Worm (Caenorhabditis elegans) whole organism, L4 larva: ENCODE data around the gene fcho-1.
A peak's percentile ranks its signal among the peaks of the same experiment; 100 is the strongest.

Experiments used
- D1046.2 ChIP-seq: fragments of 200-800 bp; sonication (Bioruptor generic); IDR thresholded peaks from 2 replicates; pipeline ENCODE4 v1.3.6; 2022; ENCODE audit warnings: missing genetic modification characterization, missing compliant biosample characterization
- T20F7.1 ChIP-seq: fragments of 200-800 bp; sonication (Bioruptor generic); optimal IDR thresholded peaks from 2 replicates; lab custom pipeline; 2018; ENCODE audit warnings: mild to moderate bottlenecking, missing genetic modification characterization, missing compliant biosample characterization
- T26A8.4 ChIP-seq: fragments of 200-800 bp; sonication (Bioruptor generic); IDR thresholded peaks from 2 replicates; pipeline ENCODE4 v1.3.6; 2022; ENCODE audit warnings: missing genetic modification characterization, missing compliant biosample characterization
- Y105C5A.15 ChIP-seq: fragments of 200-800 bp; sonication (Bioruptor generic); IDR thresholded peaks from 2 replicates; pipeline ENCODE4 v1.3.6; 2022; ENCODE audit warnings: missing genetic modification characterization, missing compliant biosample characterization
- ZK546.5 ChIP-seq, 2 experiments: sonication (generic microtip); optimal IDR thresholded peaks; 2 replicates each; lab custom pipeline; 2017; ENCODE audit warnings: missing biosample characterization in 2 of 2, missing genetic modification characterization in 2 of 2
- aly-2 ChIP-seq: sonication (generic microtip); optimal IDR thresholded peaks from 2 replicates; lab custom pipeline; 2018; ENCODE audit warnings: missing biosample characterization, missing genetic modification characterization
- ama-1 ChIP-seq: fragments of 150-350 bp; optimal IDR thresholded peaks from 2 replicates; lab custom pipeline; 2014; ENCODE audit warnings: inconsistent platforms, mixed read lengths
- arid-1 ChIP-seq: fragments of 200-800 bp; sonication (Bioruptor generic); conservative IDR thresholded peaks from 2 replicates; pipeline ENCODE4 v1.3.6; 2022; ENCODE audit warnings: missing genetic modification reagents, missing genetic modification characterization, missing compliant biosample characterization
- ceh-20 ChIP-seq: fragments of 200-800 bp; sonication (Bioruptor generic); IDR thresholded peaks from 2 replicates; pipeline ENCODE4 v1.3.6; 2022; ENCODE audit warnings: missing genetic modification reagents, missing genetic modification characterization, missing compliant biosample characterization
- ctbp-1 ChIP-seq: fragments of 200-800 bp; sonication (Bioruptor generic); IDR thresholded peaks from 2 replicates; pipeline ENCODE4 v1.3.6; 2022; ENCODE audit warnings: missing genetic modification reagents, missing genetic modification characterization, missing compliant biosample characterization
- daf-16 ChIP-seq, 3 experiments: sonication (generic microtip); optimal IDR thresholded peaks; 2 replicates each; lab custom pipeline; 2016 to 2017; ENCODE audit warnings: missing genetic modification characterization in 3 of 3, missing genetic modification reagents in 3 of 3, mild to moderate bottlenecking in 2 of 3, missing compliant biosample characterization in 2 of 3, missing biosample characterization in 1 of 3, moderate library complexity in 1 of 3
- daf-19 ChIP-seq: fragments of 200-800 bp; sonication (Bioruptor generic); conservative IDR thresholded peaks from 2 replicates; pipeline ENCODE4 v1.3.6; 2022; ENCODE audit warnings: missing genetic modification characterization, missing compliant biosample characterization
- egl-27 ChIP-seq: sonication (generic microtip); optimal IDR thresholded peaks from 3 replicates; lab custom pipeline; 2017; ENCODE audit warnings: missing biosample characterization, missing genetic modification reagents, missing genetic modification characterization
- hmg-1.1 ChIP-seq: fragments of 200-800 bp; sonication (Bioruptor generic); IDR thresholded peaks from 2 replicates; pipeline ENCODE4 v1.3.6; 2022; ENCODE audit warnings: missing genetic modification reagents, missing genetic modification characterization, missing compliant biosample characterization
- lin-1 ChIP-seq: fragments of 200-800 bp; sonication (Bioruptor generic); IDR thresholded peaks from 2 replicates; pipeline ENCODE4 v1.3.6; 2022; ENCODE audit warnings: missing genetic modification reagents, missing genetic modification characterization, missing compliant biosample characterization
- lin-13 ChIP-seq: fragments of 150-350 bp; optimal IDR thresholded peaks from 2 replicates; lab custom pipeline; 2014; ENCODE audit warnings: missing biosample characterization, missing genetic modification reagents, missing genetic modification characterization
- lin-15B ChIP-seq: fragments of 150-350 bp; sonication (generic microtip); optimal IDR thresholded peaks from 3 replicates; lab custom pipeline; 2014; ENCODE audit warnings: missing biosample characterization, missing genetic modification characterization
- lin-29 ChIP-seq: fragments of 200-800 bp; sonication (Bioruptor generic); IDR thresholded peaks from 2 replicates; pipeline ENCODE4 v1.3.6; 2022; ENCODE audit warnings: missing genetic modification reagents, missing genetic modification characterization, missing compliant biosample characterization
- lin-39 ChIP-seq: fragments of 150-350 bp; optimal IDR thresholded peaks from 2 replicates; lab custom pipeline; 2014; ENCODE audit warnings: missing biosample characterization, missing genetic modification reagents, missing genetic modification characterization
- lir-3 ChIP-seq: sonication (generic microtip); optimal IDR thresholded peaks from 2 replicates; lab custom pipeline; 2016; ENCODE audit warnings: mild to moderate bottlenecking, missing genetic modification characterization, missing compliant biosample characterization
- lsy-2 ChIP-seq, 2 experiments: fragments of 150-350 bp in 1 of 2; sonication (generic microtip) in 1 of 2; optimal IDR thresholded peaks; 2 replicates each; lab custom pipeline; 2014 to 2017; ENCODE audit warnings: missing biosample characterization in 2 of 2, missing genetic modification characterization in 2 of 2
- madf-5 ChIP-seq, 2 experiments: fragments of 200-800 bp; sonication (Bioruptor generic); IDR thresholded peaks; 2 replicates each; pipeline ENCODE4 v1.3.6; 2022; ENCODE audit warnings: missing compliant biosample characterization in 2 of 2, missing genetic modification characterization in 2 of 2
- madf-9 ChIP-seq: fragments of 200-800 bp; sonication (Bioruptor generic); conservative IDR thresholded peaks from 2 replicates; pipeline ENCODE4 v1.3.6; 2022; ENCODE audit warnings: missing genetic modification reagents, missing genetic modification characterization, missing compliant biosample characterization
- mdl-1 ChIP-seq, 2 experiments: fragments of 150-350 bp in 1 of 2; sonication (generic microtip) in 1 of 2; optimal IDR thresholded peaks; 2 replicates each; lab custom pipeline; 2014 to 2017; ENCODE audit warnings: missing biosample characterization in 2 of 2, missing genetic modification characterization in 2 of 2
- mdt-29 ChIP-seq: fragments of 200-800 bp; sonication (Bioruptor generic); IDR thresholded peaks from 2 replicates; pipeline ENCODE4 v1.3.6; 2022; ENCODE audit warnings: missing genetic modification reagents, missing genetic modification characterization, missing compliant biosample characterization
- mep-1 ChIP-seq: fragments of 150-350 bp; sonication (generic microtip); optimal IDR thresholded peaks from 3 replicates; lab custom pipeline; 2014; ENCODE audit warnings: missing biosample characterization, missing genetic modification characterization
- mes-2 ChIP-seq: sonication (generic microtip); optimal IDR thresholded peaks from 2 replicates; lab custom pipeline; 2016; ENCODE audit warnings: missing genotype, mild to moderate bottlenecking, missing genetic modification characterization, missing compliant biosample characterization; ENCODE audit not compliant: poor library complexity, severe bottlenecking
- mxl-3 ChIP-seq: fragments of 200-800 bp; sonication (Bioruptor generic); optimal IDR thresholded peaks from 2 replicates; lab custom pipeline; 2018; ENCODE audit warnings: mild to moderate bottlenecking, missing genetic modification characterization, missing compliant biosample characterization
- nhr-102 ChIP-seq: sonication (generic microtip); optimal IDR thresholded peaks from 2 replicates; lab custom pipeline; 2016; ENCODE audit warnings: mild to moderate bottlenecking, missing genetic modification characterization, moderate library complexity, missing compliant biosample characterization
- nhr-111 ChIP-seq: fragments of 200-800 bp; sonication (Bioruptor generic); optimal IDR thresholded peaks from 2 replicates; lab custom pipeline; 2018; ENCODE audit warnings: mild to moderate bottlenecking, missing genetic modification characterization, missing compliant biosample characterization
- nhr-25 ChIP-seq: sonication (generic microtip); optimal IDR thresholded peaks from 2 replicates; lab custom pipeline; 2017; ENCODE audit warnings: missing genetic modification characterization, mild to moderate bottlenecking, missing compliant biosample characterization, antibody characterized with exemption, moderate library complexity, borderline replicate concordance; ENCODE audit not compliant: insufficient read depth
- nhr-28 ChIP-seq: fragments of 150-350 bp; optimal IDR thresholded peaks from 2 replicates; lab custom pipeline; 2014; ENCODE audit warnings: missing biosample characterization, missing genetic modification characterization
- nhr-41 ChIP-seq: fragments of 200-800 bp; sonication (Bioruptor generic); IDR thresholded peaks from 2 replicates; pipeline ENCODE4 v1.3.6; 2022; ENCODE audit warnings: missing genetic modification reagents, missing genetic modification characterization, missing compliant biosample characterization
- nhr-42 ChIP-seq: fragments of 200-800 bp; sonication (Bioruptor generic); IDR thresholded peaks from 2 replicates; pipeline ENCODE4 v1.3.6; 2022; ENCODE audit warnings: missing genetic modification characterization, missing compliant biosample characterization
- nhr-76 ChIP-seq: fragments of 150-350 bp; optimal IDR thresholded peaks from 2 replicates; lab custom pipeline; 2014; ENCODE audit warnings: missing biosample characterization, missing genetic modification characterization
- nhr-77 ChIP-seq: fragments of 150-350 bp; optimal IDR thresholded peaks from 2 replicates; lab custom pipeline; 2014; ENCODE audit warnings: missing biosample characterization, missing genetic modification characterization
- php-3 ChIP-seq: fragments of 200-800 bp; sonication (Bioruptor generic); IDR thresholded peaks from 2 replicates; pipeline ENCODE4 v1.3.6; 2022; ENCODE audit warnings: missing genetic modification reagents, missing genetic modification characterization, missing compliant biosample characterization
- pqm-1 ChIP-seq: sonication (generic microtip); optimal IDR thresholded peaks from 2 replicates; lab custom pipeline; 2017; ENCODE audit warnings: missing biosample characterization, missing genetic modification characterization
- rbr-2 ChIP-seq: sonication (generic microtip); optimal IDR thresholded peaks from 2 replicates; lab custom pipeline; 2016; ENCODE audit warnings: missing genotype, missing genetic modification characterization, missing compliant biosample characterization
- set-16 ChIP-seq: fragments of 200-800 bp; sonication (Bioruptor generic); IDR thresholded peaks from 2 replicates; pipeline ENCODE4 v1.3.6; 2022; ENCODE audit warnings: missing genetic modification reagents, missing genetic modification characterization, missing compliant biosample characterization
- snpc-1.2 ChIP-seq: fragments of 200-800 bp; sonication (Bioruptor generic); IDR thresholded peaks from 2 replicates; pipeline ENCODE4 v1.3.6; 2022; ENCODE audit warnings: missing genetic modification reagents, missing genetic modification characterization, missing compliant biosample characterization
- snpc-4 ChIP-seq: fragments of 150-350 bp; optimal IDR thresholded peaks from 2 replicates; lab custom pipeline; 2014; ENCODE audit warnings: missing biosample characterization, missing genetic modification characterization
- tag-97 ChIP-seq: fragments of 200-800 bp; sonication (Bioruptor generic); IDR thresholded peaks from 2 replicates; pipeline ENCODE4 v1.3.6; 2022; ENCODE audit warnings: missing genetic modification characterization, missing compliant biosample characterization
- tra-1 ChIP-seq: fragments of 200-800 bp; sonication (Bioruptor generic); IDR thresholded peaks from 2 replicates; pipeline ENCODE4 v1.3.6; 2022; ENCODE audit warnings: missing genetic modification reagents, missing genetic modification characterization, missing compliant biosample characterization
- unc-130 ChIP-seq: sonication (generic microtip); optimal IDR thresholded peaks from 2 replicates; lab custom pipeline; 2016; ENCODE audit warnings: missing genetic modification reagents, missing genetic modification characterization, missing compliant biosample characterization
- zag-1 ChIP-seq: fragments of 150-350 bp; optimal IDR thresholded peaks from 2 replicates; lab custom pipeline; 2014; ENCODE audit warnings: missing biosample characterization, missing genetic modification characterization
- zfp-2 ChIP-seq: sonication (generic microtip); optimal IDR thresholded peaks from 2 replicates; lab custom pipeline; 2016; ENCODE audit warnings: mild to moderate bottlenecking, missing genetic modification characterization, missing compliant biosample characterization
- zip-11 ChIP-seq: fragments of 200-800 bp; sonication (Bioruptor generic); IDR thresholded peaks from 2 replicates; pipeline ENCODE4 v1.3.6; 2022; ENCODE audit warnings: missing genetic modification characterization, missing compliant biosample characterization

Gene fcho-1

ce11 chrII:1315245-1315644 lies 4.9 kb downstream of the fcho-1 start (continued):
- TF ChIP-seq mxl-3 (GFP tag; lab: Kevin White, UChicago) (peak; percentile 87), zfp-2 (tag; lab: Kevin White, UChicago) (peak; percentile 49), mdl-1 (tag; optimal IDR thresholded peaks at IDR 0.05; lab: Kevin White, UChicago) (peak in 1 of 2 experiments; percentile 54), lin-1 (0 out of 2 replicates have a peak, but pooled peaks have one; percentile 14)
- TF ChIP-seq, all 104 proteins: peak for 9

ce11 chrII:1320412-1320811 lies 10.1 kb downstream of the fcho-1 start:
- TF ChIP-seq zip-11 (GFP tag; lab: Robert Waterston, UW) (peak; percentile 47; the same call in 1 of the 2 replicates), daf-16 (GFP tag; optimal IDR thresholded peaks at IDR 0.05; lab: Kevin White, UChicago) (peak; percentile 21 to 79), daf-16 (tag; optimal IDR thresholded peaks at IDR 0.05; lab: Kevin White, UChicago) (peak; percentile 87), aly-2 (tag; lab: Kevin White, UChicago) (peak; percentile 21), ctbp-1 (GFP tag; lab: Robert Waterston, UW) (peak; percentile 88), mep-1 (tag; lab: Kevin White, UChicago) (peak; percentile 98), tag-97 (0 out of 2 replicates have a peak, but pooled peaks have one; percentile 49), mdt-29 (GFP tag; lab: Robert Waterston, UW) (peak; percentile 91), zag-1 (no peak), pqm-1 (tag; lab: Kevin White, UChicago) (peak; percentile 40), snpc-1.2 (GFP tag; lab: Robert Waterston, UW) (peak; percentile 80), unc-130 (GFP tag; lab: Kevin White, UChicago) (peak; percentile 95), T20F7.1 (GFP tag; lab: Kevin White, UChicago) (peak; percentile 93), nhr-77 (tag; lab: Kevin White, UChicago) (peak; percentile 97), lin-13 (GFP tag; lab: Kevin White, UChicago) (peak; percentile 98), nhr-41 (GFP tag; lab: Robert Waterston, UW) (0 out of 2 replicates have a peak, but pooled peaks have one; percentile 59), daf-19 (GFP tag; lab: Robert Waterston, UW) (no peak), nhr-28 (tag; lab: Kevin White, UChicago) (peak; percentile 95), snpc-4 (tag; lab: Kevin White, UChicago) (peak; percentile 20), T26A8.4 (peak; percentile 96), nhr-42 (GFP tag; lab: Robert Waterston, UW) (peak; percentile 94), arid-1 (GFP tag; lab: Robert Waterston, UW) (peak; percentile 93), ZK546.5 (tag; optimal IDR thresholded peaks at IDR 0.05; lab: Kevin White, UChicago) (peak; percentile 89 to 98), lin-15B (tag; lab: Kevin White, UChicago) (peak; percentile 86), hmg-1.1 (GFP tag; lab: Robert Waterston, UW) (peak; percentile 94), madf-5 (GFP tag; IDR thresholded peaks at IDR 0.05; lab: Robert Waterston, UW) (peak; percentile 66 to 92; a peak in 2 of 4 replicates), mdl-1 (tag; optimal IDR thresholded peaks at IDR 0.05; lab: Kevin White, UChicago) (peak; percentile 19 to 67), lin-39 (no peak), mes-2 (tag; lab: Kevin White, UChicago) (peak; percentile 98), nhr-111 (GFP tag; lab: Kevin White, UChicago) (peak; percentile 15), madf-9 (GFP tag; lab: Robert Waterston, UW) (peak; percentile 95), egl-27 (tag; lab: Kevin White, UChicago) (no peak), set-16 (GFP tag; lab: Robert Waterston, UW) (peak; percentile 53; the same call in 1 of the 2 replicates), ama-1 (lab: Kevin White, UChicago) (peak; percentile 94), lin-29 (peak; percentile 85), D1046.2 (GFP tag; lab: Robert Waterston, UW) (peak; percentile 90), tra-1 (peak; percentile 95), php-3 (peak; percentile 92), ceh-20 (peak; percentile 97), Y105C5A.15 (peak; percentile 80; the same call in 1 of the 2 replicates), nhr-102 (tag; lab: Kevin White, UChicago) (peak; percentile 94), lsy-2 (tag; optimal IDR thresholded peaks at IDR 0.05; lab: Kevin White, UChicago) (peak; percentile 83 to 97), lir-3 (tag; lab: Kevin White, UChicago) (peak; percentile 1), nhr-76 (tag; lab: Kevin White, UChicago) (peak; percentile 65), nhr-25 (tag; lab: Kevin White, UChicago) (peak; percentile 93), rbr-2 (tag; lab: Kevin White, UChicago) (peak; percentile 96)
